Worm (Caenorhabditis elegans): Measurements from ENCODE around the gene ndx-9.
A peak's percentile ranks its signal among the peaks of the same experiment; 100 is the strongest.

The ndx-9 gene

DNA sequence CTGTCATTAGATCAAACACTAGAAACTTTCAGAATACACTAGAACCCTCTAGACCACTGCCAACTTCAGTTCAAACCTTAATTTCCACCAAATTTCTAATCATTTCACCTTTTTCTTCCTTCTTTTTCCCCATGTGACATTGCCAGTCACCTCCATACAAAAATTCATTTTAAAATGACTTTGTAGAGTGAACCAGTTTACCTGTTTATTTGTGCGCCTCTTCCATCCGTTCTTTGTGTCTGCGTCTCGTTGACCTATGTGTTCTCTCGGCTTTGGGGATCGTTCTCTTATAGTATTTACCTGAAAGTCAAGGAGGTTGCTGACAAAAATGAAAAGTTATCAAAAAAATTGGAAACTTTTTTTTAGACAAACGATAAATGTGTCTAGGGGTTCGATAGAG, 31.2 kb downstream of the ndx-9 start:
- peak; percentile 46; the same call in 1 of the 2 replicates for TF ChIP-seq hmg-1.2 (GFP tag; IDR thresholded peaks at IDR 0.05)
- TF ChIP-seq lsl-1 (GFP tag; optimal IDR thresholded peaks at IDR 0.05), result no peak
- TF ChIP-seq B0336.3 (GFP tag; IDR thresholded peaks at IDR 0.05), result no peak
- TF ChIP-seq rpc-1 (optimal IDR thresholded peaks at IDR 0.05), result peak; percentile 24
- no peak for TF ChIP-seq rpc-1 (tag; optimal IDR thresholded peaks at IDR 0.05)
- TF ChIP-seq somi-1 (GFP tag; optimal IDR thresholded peaks at IDR 0.05), result no peak
- no peak for TF ChIP-seq tbp1 (GFP tag; optimal IDR thresholded peaks at IDR 0.05)
- peak; percentile 83 for TF ChIP-seq hsf-1 (GFP tag; IDR thresholded peaks at IDR 0.05)

DNA sequence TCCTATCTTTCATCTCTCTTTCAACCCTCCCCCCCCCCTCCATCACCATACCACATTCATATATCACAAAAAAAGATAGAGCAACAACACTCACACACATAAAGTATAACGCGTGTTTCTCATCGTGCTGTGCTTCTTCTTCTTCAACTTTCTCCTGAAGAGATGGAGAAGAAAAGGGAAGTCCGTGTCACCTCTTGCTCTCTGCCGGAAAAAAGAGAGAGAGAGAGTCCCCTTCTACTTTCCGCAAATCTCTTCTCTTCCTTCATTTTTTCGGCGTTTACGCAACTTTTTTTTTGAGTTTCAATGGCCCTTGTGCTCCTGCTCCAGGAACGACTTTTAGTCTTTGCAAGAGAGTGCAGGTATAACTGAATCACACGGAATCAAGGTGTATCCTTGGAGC, 32.1 kb downstream of the ndx-9 start:
- TF ChIP-seq efl-1 (GFP tag; optimal IDR thresholded peaks at IDR 0.05) (no peak), nhr-27 (tag; optimal IDR thresholded peaks at IDR 0.05) (no peak), lin-40 (tag; optimal IDR thresholded peaks at IDR 0.05) (no peak), K12H6.12 (tag; optimal IDR thresholded peaks at IDR 0.05) (peak; percentile 1), sea-2 (GFP tag; IDR thresholded peaks at IDR 0.05) (no peak), pha-4 (tag; optimal IDR thresholded peaks at IDR 0.05) (no peak), let-526 (GFP tag; IDR thresholded peaks at IDR 0.05) (no peak), D2030.7 (GFP tag; IDR thresholded peaks at IDR 0.05) (no peak), snpc-4 (GFP tag; optimal IDR thresholded peaks at IDR 0.05) (no peak), snpc-4 (tag; optimal IDR thresholded peaks at IDR 0.05) (no peak), nfya-2 (GFP tag; IDR thresholded peaks at IDR 0.05) (no peak), cebp-1 (GFP tag; IDR thresholded peaks at IDR 0.05) (no peak), cebp-1 (tag; optimal IDR thresholded peaks at IDR 0.05) (peak; percentile 19), rec-8 (tag; optimal IDR thresholded peaks at IDR 0.05) (no peak), T26A5.8 (tag; optimal IDR thresholded peaks at IDR 0.05) (no peak), chd-7 (tag; optimal IDR thresholded peaks at IDR 0.05) (no peak), zfh-2 (GFP tag; conservative IDR thresholded peaks at IDR 0.05) (0 out of 2 replicates have a peak, but pooled peaks have one; percentile 12)

- TF ChIP-seq nhr-179 (tag; optimal IDR thresholded peaks at IDR 0.05), result no peak
- 0 out of 2 replicates have a peak, but pooled peaks have one; percentile 9 for TF ChIP-seq hmg-1.2 (GFP tag; IDR thresholded peaks at IDR 0.05)
Observed at ce11 chrIV:10978641-10979040, 33.2 kb downstream of the ndx-9 start.

DNA sequence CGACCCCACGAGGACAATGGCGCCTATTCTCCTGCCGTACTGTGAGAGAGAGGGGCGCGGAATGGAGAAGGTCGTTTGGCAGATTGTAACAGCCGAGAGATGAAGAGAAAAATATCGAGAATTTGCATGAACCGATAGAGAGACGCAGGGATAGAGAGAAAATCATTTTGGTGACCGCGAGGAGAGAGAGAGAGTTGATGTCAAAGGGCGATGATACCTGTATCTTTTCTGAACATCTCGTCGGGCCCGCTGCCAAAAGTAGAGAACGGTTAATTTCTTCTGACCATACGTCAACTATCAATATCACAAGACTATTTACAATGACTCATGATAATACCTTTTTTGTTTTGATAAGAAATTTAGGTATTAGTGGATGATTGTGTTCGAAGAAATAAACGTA, 35.9 kb downstream of the ndx-9 start:
- TF ChIP-seq C06A6.2 (GFP tag; conservative IDR thresholded peaks at IDR 0.05), result peak; percentile 62; the same call in 1 of the 2 replicates
- no peak for TF ChIP-seq ztf-28 (GFP tag; IDR thresholded peaks at IDR 0.05)
- TF ChIP-seq ztf-26 (tag; optimal IDR thresholded peaks at IDR 0.05), result peak; percentile 66
- TF ChIP-seq dox-1 (GFP tag; IDR thresholded peaks at IDR 0.05), result 0 out of 2 replicates have a peak, but pooled peaks have one; percentile 28
- TF ChIP-seq nhr-179 (tag; optimal IDR thresholded peaks at IDR 0.05), result no peak
- TF ChIP-seq nhr-80 (tag; optimal IDR thresholded peaks at IDR 0.05), result peak; percentile 44
- no peak for TF ChIP-seq him-1 (tag; optimal IDR thresholded peaks at IDR 0.05)
- no peak for TF ChIP-seq pha-4 (tag; optimal IDR thresholded peaks at IDR 0.05)
- no peak for TF ChIP-seq mel-28 (tag; optimal IDR thresholded peaks at IDR 0.05; ENCODE audit: borderline replicate concordance)
- TF ChIP-seq cebp-1 (GFP tag; IDR thresholded peaks at IDR 0.05), result no peak
- peak; percentile 32 for TF ChIP-seq cebp-1 (tag; optimal IDR thresholded peaks at IDR 0.05)
- TF ChIP-seq hmg-1.2 (GFP tag; IDR thresholded peaks at IDR 0.05), result peak; percentile 44; the same call in 1 of the 2 replicates
- no peak for TF ChIP-seq D2030.7 (GFP tag; IDR thresholded peaks at IDR 0.05)
- TF ChIP-seq akir-1 (GFP tag; optimal IDR thresholded peaks at IDR 0.05), result no peak
- TF ChIP-seq somi-1 (GFP tag; optimal IDR thresholded peaks at IDR 0.05), result peak; percentile 37
- TF ChIP-seq lin-40 (tag; optimal IDR thresholded peaks at IDR 0.05), result peak; percentile 61
- no peak for TF ChIP-seq F37B4.10 (GFP tag; IDR thresholded peaks at IDR 0.05)
- no peak for TF ChIP-seq athp-1 (tag; optimal IDR thresholded peaks at IDR 0.05)
- 0 out of 2 replicates have a peak, but pooled peaks have one; percentile 7 for TF ChIP-seq ekl-4 (GFP tag; IDR thresholded peaks at IDR 0.05)
